Fruit fly (Drosophila melanogaster) whole organism, embryonic: ENCODE results near the gene Ppat-Dpck.
A peak's percentile ranks its signal among the peaks of the same experiment; 100 is the strongest.

Experiments
- Abd-B ChIP-seq: fragments of 200-800 bp; sonication (Bioruptor generic); optimal IDR thresholded peaks from 2 replicates; lab custom pipeline; 2018; ENCODE audit warnings: missing biosample characterization, mild to moderate bottlenecking, missing genetic modification characterization, moderate library complexity
- Atf6 ChIP-seq: fragments of 200-800 bp; sonication (Bioruptor generic); IDR thresholded peaks from 2 replicates; pipeline ENCODE4 v1.3.6; 2022; ENCODE audit warnings: missing biosample characterization, missing genetic modification characterization
- CG11085 ChIP-seq: fragments of 200-800 bp; sonication (Bioruptor generic); IDR thresholded peaks from 2 replicates; pipeline ENCODE4 v1.3.6; 2022; ENCODE audit warnings: missing biosample characterization, missing genetic modification characterization
- CG12236 ChIP-seq: fragments of 200-800 bp; sonication (Bioruptor generic); optimal IDR thresholded peaks from 2 replicates; lab custom pipeline; 2016; ENCODE audit warnings: missing biosample characterization, missing genetic modification characterization
- CG12942 ChIP-seq: fragments of 200-800 bp; sonication (Bioruptor generic); optimal IDR thresholded peaks from 3 replicates; lab custom pipeline; 2016; ENCODE audit warnings: missing biosample characterization, missing genetic modification characterization
- CG13624 ChIP-seq: fragments of 200-800 bp; sonication (Bioruptor generic); optimal IDR thresholded peaks from 2 replicates; lab custom pipeline; 2016; ENCODE audit warnings: missing biosample characterization, missing genetic modification characterization
- CG14441 ChIP-seq: fragments of 200-800 bp; sonication (Bioruptor generic); IDR thresholded peaks from 2 replicates; pipeline ENCODE4 v1.3.6; 2022; ENCODE audit warnings: missing biosample characterization, missing genetic modification characterization
- CG1647 ChIP-seq: fragments of 200-800 bp; sonication (Bioruptor generic); optimal IDR thresholded peaks from 3 replicates; lab custom pipeline; 2016; ENCODE audit warnings: missing biosample characterization, missing genetic modification characterization
- CG18599 ChIP-seq: fragments of 200-800 bp; sonication (Bioruptor generic); optimal IDR thresholded peaks from 3 replicates; lab custom pipeline; 2017; ENCODE audit warnings: missing biosample characterization, missing genetic modification characterization, mild to moderate bottlenecking, moderate library complexity, missing genetic modification reagents
- CG30431 ChIP-seq: fragments of 200-800 bp; sonication (Bioruptor generic); optimal IDR thresholded peaks from 2 replicates; lab custom pipeline; 2017; ENCODE audit warnings: missing biosample characterization, missing genetic modification characterization
- CG33213 ChIP-seq: fragments of 200-800 bp; sonication (Bioruptor generic); optimal IDR thresholded peaks from 3 replicates; lab custom pipeline; 2016; ENCODE audit warnings: missing biosample characterization, missing genetic modification characterization
- CG3847 ChIP-seq: fragments of 200-800 bp; sonication (Bioruptor generic); IDR thresholded peaks from 2 replicates; pipeline ENCODE4 v1.3.6; 2022; ENCODE audit warnings: missing biosample characterization, missing genetic modification characterization
- CG4404 ChIP-seq: fragments of 200-800 bp; sonication (Bioruptor generic); IDR thresholded peaks from 2 replicates; pipeline ENCODE4 v1.3.6; 2022; ENCODE audit warnings: missing biosample characterization, missing genetic modification characterization
- CG4854 ChIP-seq: fragments of 200-800 bp; sonication (Bioruptor generic); optimal IDR thresholded peaks from 2 replicates; lab custom pipeline; 2016; ENCODE audit warnings: missing biosample characterization, missing genetic modification characterization, inconsistent platforms
- CG6175 ChIP-seq: fragments of 200-800 bp; sonication (Bioruptor generic); IDR thresholded peaks from 3 replicates; pipeline ENCODE4 v1.3.6; 2022; ENCODE audit warnings: missing biosample characterization, missing genetic modification characterization
- CG6272 ChIP-seq: fragments of 200-800 bp; sonication (Bioruptor generic); IDR thresholded peaks from 2 replicates; pipeline ENCODE4 v1.3.6; 2022; ENCODE audit warnings: missing biosample characterization, missing genetic modification characterization
- CG7786 ChIP-seq: fragments of 200-800 bp; sonication (Bioruptor generic); optimal IDR thresholded peaks from 2 replicates; lab custom pipeline; 2016; ENCODE audit warnings: missing biosample characterization, missing genetic modification characterization
- CG7963 ChIP-seq: fragments of 200-800 bp; sonication (Bioruptor generic); IDR thresholded peaks from 3 replicates; pipeline ENCODE4 v1.3.6; 2022; ENCODE audit warnings: missing biosample characterization, missing genetic modification characterization; ENCODE audit not compliant: partially characterized antibody
- CG8290 ChIP-seq, 3 experiments: fragments of 200-800 bp; sonication (Bioruptor generic); optimal IDR thresholded peaks; 2 replicates each; lab custom pipeline; 2016 to 2019; ENCODE audit warnings: missing biosample characterization in 3 of 3, missing genetic modification characterization in 3 of 3, mild to moderate bottlenecking in 2 of 3, moderate library complexity in 1 of 3
- CkIIα-i1 ChIP-seq: fragments of 200-800 bp; sonication (Bioruptor generic); IDR thresholded peaks from 2 replicates; pipeline ENCODE4 v1.3.6; 2022; ENCODE audit warnings: missing biosample characterization, missing genetic modification characterization
- Dll ChIP-seq: fragments of 200-800 bp; sonication (Bioruptor generic); IDR thresholded peaks from 4 replicates; pipeline ENCODE4 v1.3.6; 2022; ENCODE audit warnings: missing biosample characterization, missing genetic modification characterization; ENCODE audit not compliant: partially characterized antibody
- Doc2 ChIP-seq: fragments of 200-800 bp; sonication (Bioruptor generic); IDR thresholded peaks from 2 replicates; pipeline ENCODE4 v1.3.6; 2022; ENCODE audit warnings: missing biosample characterization, missing genetic modification characterization
- Eip74EF ChIP-seq, 2 experiments: fragments of 200-800 bp in 1 of 2; fragments of >200 bp in 1 of 2; sonication (Bioruptor generic) in 1 of 2; optimal IDR thresholded peaks; 2 replicates each; lab custom pipeline; 2017 to 2019; ENCODE audit warnings: missing biosample characterization in 2 of 2, missing genetic modification characterization in 2 of 2, mild to moderate bottlenecking in 1 of 2, moderate library complexity in 1 of 2
- Fer2 ChIP-seq: fragments of 200-800 bp; sonication (Bioruptor generic); optimal IDR thresholded peaks from 2 replicates; lab custom pipeline; 2018; ENCODE audit warnings: missing biosample characterization, mild to moderate bottlenecking, missing genetic modification characterization, moderate library complexity
- HLH3B ChIP-seq: fragments of 200-800 bp; sonication (Bioruptor generic); IDR thresholded peaks from 2 replicates; pipeline ENCODE4 v1.3.6; 2022; ENCODE audit warnings: missing biosample characterization, missing genetic modification characterization
- Nf-YA ChIP-seq: fragments of 200-800 bp; sonication (Bioruptor generic); IDR thresholded peaks from 2 replicates; pipeline ENCODE4 v1.3.6; 2022; ENCODE audit warnings: missing biosample characterization, missing genetic modification characterization
- Oli ChIP-seq: fragments of 200-800 bp; sonication (Bioruptor generic); optimal IDR thresholded peaks from 2 replicates; lab custom pipeline; 2018; ENCODE audit warnings: missing biosample characterization, mild to moderate bottlenecking, missing genetic modification characterization, moderate library complexity
- Pdp1 ChIP-seq, 2 experiments: fragments of 200-800 bp; sonication (Bioruptor generic); optimal IDR thresholded peaks; 3 replicates each; lab custom pipeline; 2016; ENCODE audit warnings: missing biosample characterization in 2 of 2, missing genetic modification characterization in 2 of 2, mild to moderate bottlenecking in 1 of 2, moderate library complexity in 1 of 2
- Rfx ChIP-seq: fragments of 200-800 bp; sonication (Bioruptor generic); IDR thresholded peaks from 2 replicates; pipeline ENCODE4 v1.3.6; 2022; ENCODE audit warnings: missing biosample characterization, missing genetic modification characterization
- Rx ChIP-seq: fragments of 200-800 bp; sonication (Bioruptor generic); IDR thresholded peaks from 2 replicates; pipeline ENCODE4 v1.3.6; 2022; ENCODE audit warnings: missing biosample characterization, missing genetic modification characterization
- Sry-β ChIP-seq: fragments of 200-800 bp; sonication (Bioruptor generic); optimal IDR thresholded peaks from 2 replicates; lab custom pipeline; 2018; ENCODE audit warnings: missing biosample characterization, mild to moderate bottlenecking, missing genetic modification characterization, moderate library complexity
- amos ChIP-seq: fragments of 200-800 bp; sonication (Bioruptor generic); IDR thresholded peaks from 2 replicates; pipeline ENCODE4 v1.3.6; 2022; ENCODE audit warnings: missing biosample characterization, missing genetic modification characterization; ENCODE audit not compliant: partially characterized antibody
- ash1 ChIP-seq: fragments of 200-800 bp; sonication (Bioruptor generic); optimal IDR thresholded peaks from 2 replicates; lab custom pipeline; 2018; ENCODE audit warnings: missing biosample characterization, mild to moderate bottlenecking, missing genetic modification characterization
- cwo ChIP-seq: fragments of 200-800 bp; sonication (Bioruptor generic); optimal IDR thresholded peaks from 3 replicates; lab custom pipeline; 2017; ENCODE audit warnings: missing biosample characterization, missing genetic modification characterization, mild to moderate bottlenecking, moderate library complexity, missing genetic modification reagents
- fru ChIP-seq: fragments of >200 bp; optimal IDR thresholded peaks from 2 replicates; lab custom pipeline; 2017
- ftz-f1 ChIP-seq: fragments of 200-800 bp; sonication (Bioruptor generic); optimal IDR thresholded peaks from 2 replicates; lab custom pipeline; 2016; ENCODE audit warnings: missing biosample characterization, missing genetic modification characterization
- h ChIP-seq: fragments of >200 bp; optimal IDR thresholded peaks from 2 replicates; lab custom pipeline; 2017
- her ChIP-seq: fragments of 200-800 bp; sonication (Bioruptor generic); optimal IDR thresholded peaks from 2 replicates; lab custom pipeline; 2016; ENCODE audit warnings: missing biosample characterization, missing genetic modification characterization
- kay ChIP-seq: fragments of 200-800 bp; sonication (Bioruptor generic); optimal IDR thresholded peaks from 2 replicates; lab custom pipeline; 2016; ENCODE audit warnings: missing biosample characterization, missing genetic modification characterization
- nom ChIP-seq: fragments of 200-800 bp; sonication (Bioruptor generic); optimal IDR thresholded peaks from 2 replicates; lab custom pipeline; 2017; ENCODE audit warnings: missing biosample characterization, missing genetic modification characterization, mild to moderate bottlenecking, moderate library complexity, missing genetic modification reagents
- onecut ChIP-seq: fragments of 200-800 bp; sonication (Bioruptor generic); IDR thresholded peaks from 2 replicates; pipeline ENCODE4 v1.3.6; 2022; ENCODE audit warnings: missing biosample characterization, missing genetic modification characterization
- peb ChIP-seq: fragments of 200-800 bp; sonication (Bioruptor generic); IDR thresholded peaks from 2 replicates; pipeline ENCODE4 v1.3.6; 2022; ENCODE audit warnings: missing biosample characterization, missing genetic modification characterization
- psq ChIP-seq: fragments of 200-800 bp; sonication (Bioruptor generic); optimal IDR thresholded peaks from 2 replicates; lab custom pipeline; 2017; ENCODE audit warnings: missing biosample characterization, missing genetic modification characterization
- ranshi ChIP-seq: fragments of 200-800 bp; sonication (Bioruptor generic); IDR thresholded peaks from 2 replicates; pipeline ENCODE4 v1.3.6; 2022; ENCODE audit warnings: missing biosample characterization, missing genetic modification characterization
- repo ChIP-seq: fragments of 200-800 bp; sonication (Bioruptor generic); optimal IDR thresholded peaks from 2 replicates; lab custom pipeline; 2016; ENCODE audit warnings: missing biosample characterization, missing genetic modification characterization
- so ChIP-seq: fragments of 200-800 bp; sonication (Bioruptor generic); IDR thresholded peaks from 3 replicates; pipeline ENCODE4 v1.3.6; 2022; ENCODE audit warnings: missing biosample characterization, missing genetic modification characterization
- sr ChIP-seq: fragments of 200-800 bp; sonication (Bioruptor generic); IDR thresholded peaks from 3 replicates; pipeline ENCODE4 v1.3.6; 2022; ENCODE audit warnings: missing biosample characterization, missing genetic modification characterization
- stwl ChIP-seq: fragments of 200-800 bp; sonication (Bioruptor generic); optimal IDR thresholded peaks from 3 replicates; lab custom pipeline; 2018; ENCODE audit warnings: missing biosample characterization, mild to moderate bottlenecking, missing genetic modification characterization, moderate library complexity
- unc-4 ChIP-seq: fragments of 200-800 bp; sonication (Bioruptor generic); IDR thresholded peaks from 2 replicates; pipeline ENCODE4 v1.3.6; 2022; ENCODE audit warnings: missing biosample characterization, missing genetic modification characterization; ENCODE audit not compliant: partially characterized antibody
- wdn ChIP-seq: fragments of 200-800 bp; sonication (Bioruptor generic); IDR thresholded peaks from 2 replicates; pipeline ENCODE4 v1.3.6; 2022; ENCODE audit warnings: missing biosample characterization, missing genetic modification characterization
- zfh1 ChIP-seq: fragments of 200-800 bp; sonication (Bioruptor generic); IDR thresholded peaks from 3 replicates; pipeline ENCODE4 v1.3.6; 2022; ENCODE audit warnings: missing biosample characterization, missing genetic modification characterization

Ppat-Dpck gene

DNA sequence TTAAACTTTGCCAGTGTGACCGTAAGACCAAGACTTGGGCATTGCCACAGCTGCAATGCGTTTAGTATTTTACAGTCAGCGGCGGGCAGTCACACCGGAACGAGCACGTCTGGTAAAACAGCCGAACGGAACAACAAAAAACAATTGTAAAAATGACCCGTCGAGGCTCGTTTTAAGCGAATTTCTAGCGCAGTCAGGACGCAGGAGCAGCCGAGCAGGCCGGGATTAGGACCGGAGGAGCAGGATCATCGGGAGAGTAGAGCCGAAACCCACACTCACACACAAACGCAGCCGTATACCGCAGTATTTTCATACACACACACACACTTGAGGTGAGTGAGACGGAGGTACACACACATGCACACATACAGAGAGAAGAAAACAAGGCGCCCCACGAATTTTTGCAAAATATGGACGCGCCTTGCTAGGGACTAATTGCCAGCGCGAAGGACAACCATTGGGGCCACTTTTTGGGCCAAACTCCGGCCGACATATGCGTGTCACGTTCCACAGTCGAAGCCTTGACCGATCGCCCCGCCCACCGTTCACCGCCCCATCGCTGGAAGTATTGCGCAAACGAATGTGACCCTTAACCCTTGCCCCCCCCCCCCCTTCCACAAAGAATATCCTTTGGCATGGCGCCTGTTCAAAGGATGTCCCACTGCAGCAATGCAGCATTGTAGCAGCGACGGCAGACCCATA is 15.5 kb downstream of the Ppat-Dpck start, which contains the start of gene Usp47 (continued):
- TF ChIP-seq Atf6 (GFP tag; lab: Robert Waterston, UW) (no peak), CG1647 (GFP tag; lab: Kevin White, UChicago) (no peak), CG12236 (GFP tag; lab: Kevin White, UChicago) (no peak), CG13624 (GFP tag; lab: Kevin White, UChicago) (no peak), Doc2 (GFP tag; lab: Robert Waterston, UW) (no peak), Oli (no peak), HLH3B (GFP tag; lab: Robert Waterston, UW) (no peak), Abd-B (GFP tag; lab: Kevin White, UChicago) (no peak), Eip74EF (GFP tag; optimal IDR thresholded peaks at IDR 0.05; lab: Kevin White, UChicago) (no peak), nom (GFP tag; lab: Kevin White, UChicago) (peak; percentile 20), CG6175 (GFP tag; lab: Robert Waterston, UW) (no peak), her (no peak), CG30431 (GFP tag; lab: Kevin White, UChicago) (no peak), unc-4 (GFP tag; lab: Robert Waterston, UW) (no peak; the same call in 1 of the 2 replicates), h (lab: Kevin White, UChicago) (no peak), CG4404 (GFP tag; lab: Robert Waterston, UW) (no peak), CG33213 (GFP tag; lab: Kevin White, UChicago) (peak; percentile 3), Pdp1 (GFP tag; optimal IDR thresholded peaks at IDR 0.05; lab: Kevin White, UChicago) (no peak), CG18599 (no peak), Fer2 (tag; lab: Kevin White, UChicago) (no peak), ranshi (GFP tag; lab: Robert Waterston, UW) (no peak), CG6272 (GFP tag; lab: Robert Waterston, UW) (no peak), CG3847 (GFP tag; lab: Robert Waterston, UW) (peak; percentile 16; the same call in 1 of the 2 replicates), cwo (GFP tag; lab: Kevin White, UChicago) (no peak), wdn (GFP tag; lab: Robert Waterston, UW) (no peak), onecut (GFP tag; lab: Robert Waterston, UW) (no peak), amos (GFP tag; lab: Robert Waterston, UW) (peak; percentile 27; the same call in 1 of the 2 replicates), CG7786 (GFP tag; lab: Kevin White, UChicago) (no peak), CG7963 (GFP tag; lab: Robert Waterston, UW) (no peak), Dll (GFP tag; lab: Robert Waterston, UW) (no peak; the same call in 2 of the 4 replicates), psq (GFP tag; lab: Kevin White, UChicago) (no peak), repo (GFP tag; lab: Kevin White, UChicago) (peak; percentile 21), peb (GFP tag; lab: Robert Waterston, UW) (no peak), zfh1 (no peak), CkIIα-i1 (GFP tag; lab: Robert Waterston, UW) (no peak), Sry-β (GFP tag; lab: Kevin White, UChicago) (no peak), ash1 (GFP tag; lab: Kevin White, UChicago) (no peak), sr (GFP tag; lab: Robert Waterston, UW) (no peak), ftz-f1 (GFP tag; lab: Kevin White, UChicago) (no peak), Rx (GFP tag; lab: Robert Waterston, UW) (no peak), CG8290 (GFP tag; optimal IDR thresholded peaks at IDR 0.05; lab: Kevin White, UChicago) (no peak), CG8290 (tag; optimal IDR thresholded peaks at IDR 0.05; lab: Kevin White, UChicago) (no peak), fru (lab: Kevin White, UChicago) (no peak), stwl (tag; lab: Kevin White, UChicago) (peak; percentile 32), CG12942 (GFP tag; lab: Kevin White, UChicago) (no peak), CG4854 (no peak), CG14441 (GFP tag; lab: Robert Waterston, UW) (no peak), Rfx (GFP tag; lab: Robert Waterston, UW) (no peak), so (GFP tag; lab: Robert Waterston, UW) (no peak), Nf-YA (GFP tag; lab: Robert Waterston, UW) (no peak), CG11085 (GFP tag; lab: Robert Waterston, UW) (no peak), kay (GFP tag; lab: Kevin White, UChicago) (no peak)
